Worm (Caenorhabditis elegans) whole organism, L4/young adult: ENCODE results near the gene C08E3.15.

Experiments used
- W03F9.2 ChIP-seq: fragments of 150-350 bp; optimal IDR thresholded peaks from 2 replicates; lab custom pipeline; 2014; ENCODE audit warnings: missing biosample characterization, missing genetic modification characterization
- dao-5 ChIP-seq: sonication (generic microtip); optimal IDR thresholded peaks from 2 replicates; lab custom pipeline; 2016; ENCODE audit warnings: missing genotype, missing genetic modification characterization, moderate library complexity, missing compliant biosample characterization
- him-1 ChIP-seq: sonication (generic microtip); optimal IDR thresholded peaks from 2 replicates; lab custom pipeline; 2016; ENCODE audit warnings: missing genotype, missing genetic modification reagents, missing genetic modification characterization, missing compliant biosample characterization

DNA sequence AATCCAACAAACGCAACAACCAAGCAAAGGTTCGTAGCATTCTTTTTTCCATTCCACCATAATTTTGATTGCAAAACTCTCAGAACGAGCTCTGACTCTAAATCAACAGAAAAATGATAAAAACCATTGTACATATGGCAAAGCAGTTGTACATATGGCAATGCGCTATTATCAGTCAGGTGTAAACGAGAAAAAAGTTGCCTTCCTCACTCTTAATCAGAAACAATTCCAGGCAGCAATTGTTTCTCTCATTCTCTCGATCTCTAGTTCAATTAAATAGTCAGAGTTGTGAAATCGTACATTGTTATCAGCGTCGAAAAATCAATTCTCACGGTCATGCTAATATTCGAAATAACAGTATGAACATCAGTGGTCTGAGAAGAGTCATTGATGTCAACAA is 5.9 kb downstream of the C08E3.15 start:
- TF ChIP-seq him-1 (tag; lab: Kevin White, UChicago): no peak
- TF ChIP-seq dao-5 (tag; lab: Kevin White, UChicago): no peak
- TF ChIP-seq W03F9.2: no peak
